Worm (Caenorhabditis elegans) whole organism, late embryonic: Measurements from ENCODE around the gene B0285.6.

ENCODE experiments used
- ama-1 ChIP-seq: fragments of 150-350 bp; optimal IDR thresholded peaks from 2 replicates; lab custom pipeline; 2014
- ceh-9 ChIP-seq: sonication (generic microtip); optimal IDR thresholded peaks from 2 replicates; lab custom pipeline; 2016; ENCODE audit warnings: mild to moderate bottlenecking, missing genetic modification characterization, inconsistent platforms, missing compliant biosample characterization
- dmd-4 ChIP-seq: sonication (generic microtip); optimal IDR thresholded peaks from 2 replicates; lab custom pipeline; 2016; ENCODE audit warnings: borderline replicate concordance, missing genetic modification characterization, missing compliant biosample characterization
- lim-6 ChIP-seq: sonication (generic microtip); optimal IDR thresholded peaks from 2 replicates; lab custom pipeline; 2016; ENCODE audit warnings: missing genetic modification characterization, missing compliant biosample characterization
- madf-2 ChIP-seq: sonication (generic microtip); optimal IDR thresholded peaks from 2 replicates; lab custom pipeline; 2017; ENCODE audit warnings: missing genetic modification characterization, missing compliant biosample characterization
- nfya-1 ChIP-seq: sonication (generic microtip); optimal IDR thresholded peaks from 2 replicates; lab custom pipeline; 2017; ENCODE audit warnings: missing genetic modification characterization, mild to moderate bottlenecking, missing compliant biosample characterization, antibody characterized with exemption, moderate library complexity
- pha-4 ChIP-seq: fragments of 150-350 bp; optimal IDR thresholded peaks from 2 replicates; lab custom pipeline; 2018; ENCODE audit warnings: missing biosample characterization, missing genetic modification reagents, missing genetic modification characterization

DNA sequence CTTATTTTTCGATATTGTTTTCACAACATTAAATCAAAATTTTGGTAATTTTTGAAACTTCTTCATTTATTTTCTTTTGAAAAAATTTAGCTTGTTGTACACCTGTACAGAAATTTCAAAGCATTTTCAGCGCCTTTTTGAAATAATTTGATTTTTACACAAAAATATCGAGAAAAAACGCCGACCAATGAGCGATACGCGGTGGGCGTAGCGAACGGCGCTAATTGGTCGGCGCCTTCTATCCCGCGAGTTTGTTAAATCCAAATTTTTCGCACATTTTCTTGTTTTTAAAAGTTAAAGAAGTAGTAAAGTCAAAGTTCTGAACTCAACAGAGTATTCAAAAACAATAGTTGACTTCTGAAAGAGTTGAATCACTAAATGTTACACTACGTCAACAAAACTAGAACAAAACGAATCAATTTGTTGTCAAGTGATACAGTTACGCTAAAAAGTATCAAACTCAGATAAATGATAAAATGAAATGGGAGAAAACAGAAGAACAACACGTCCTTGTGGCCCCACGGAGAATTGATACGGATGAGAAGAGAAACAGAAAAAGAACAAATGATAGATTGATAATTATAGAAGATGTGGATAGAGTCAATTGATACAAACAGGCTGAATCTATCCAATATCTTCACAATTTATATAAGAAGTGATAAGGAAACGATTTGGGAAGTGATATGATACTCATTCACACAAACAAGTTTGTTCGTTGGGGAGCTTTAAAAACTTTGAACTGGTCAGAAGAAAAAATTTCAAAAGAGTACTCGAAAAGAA is 21.5 kb upstream of the B0285.6 start:
- no peak for TF ChIP-seq madf-2
- peak; percentile 83 for TF ChIP-seq nfya-1 (tag; lab: Kevin White, UChicago)
- no peak for TF ChIP-seq lim-6 (tag; lab: Kevin White, UChicago)
- no peak for TF ChIP-seq dmd-4 (tag; lab: Kevin White, UChicago)
- no peak for TF ChIP-seq ceh-9 (tag; lab: Kevin White, UChicago)
- TF ChIP-seq ama-1 (lab: Kevin White, UChicago): no peak
- no peak for TF ChIP-seq pha-4 (tag; lab: Kevin White, UChicago)
